Worm (Caenorhabditis elegans) whole organism, L4 larva: ENCODE measurements around the gene K08F9.1.

Experiments
- F49E8.2 ChIP-seq: sonication (generic microtip); optimal IDR thresholded peaks from 2 replicates; lab custom pipeline; 2016; ENCODE audit warnings: missing compliant biosample characterization, mild to moderate bottlenecking, missing genetic modification characterization, borderline replicate concordance
- R02D3.7 ChIP-seq: fragments of 150-350 bp; sonication (generic microtip); optimal IDR thresholded peaks from 3 replicates; lab custom pipeline; 2014; ENCODE audit warnings: missing biosample characterization, missing genetic modification characterization
- Y105C5A.15 ChIP-seq: fragments of 200-800 bp; sonication (Bioruptor generic); IDR thresholded peaks from 2 replicates; pipeline ENCODE4 v1.3.6; 2022; ENCODE audit warnings: missing genetic modification characterization, missing compliant biosample characterization
- Y48G9A.11 ChIP-seq: fragments of 200-800 bp; sonication (Bioruptor generic); IDR thresholded peaks from 2 replicates; pipeline ENCODE4 v1.3.6; 2022; ENCODE audit warnings: missing genetic modification reagents, missing genetic modification characterization, missing compliant biosample characterization
- Y5F2A.4 ChIP-seq: fragments of 200-800 bp; sonication (Bioruptor generic); optimal IDR thresholded peaks from 2 replicates; lab custom pipeline; 2018; ENCODE audit warnings: mild to moderate bottlenecking, missing genetic modification characterization, missing compliant biosample characterization
- Y75B8A.6 ChIP-seq: fragments of 200-800 bp; sonication (Bioruptor generic); IDR thresholded peaks from 2 replicates; pipeline ENCODE4 v1.3.6; 2022; ENCODE audit warnings: missing genetic modification reagents, missing genetic modification characterization, missing compliant biosample characterization
- aha-1 ChIP-seq: fragments of 150-350 bp; peaks from one replicate; lab custom pipeline; 2014; ENCODE audit warnings: missing biosample characterization, missing genetic modification characterization
- aly-2 ChIP-seq: sonication (generic microtip); optimal IDR thresholded peaks from 2 replicates; lab custom pipeline; 2018; ENCODE audit warnings: missing biosample characterization, missing genetic modification characterization
- ama-1 ChIP-seq: fragments of 150-350 bp; optimal IDR thresholded peaks from 2 replicates; lab custom pipeline; 2014; ENCODE audit warnings: inconsistent platforms, mixed read lengths
- arid-1 ChIP-seq: fragments of 200-800 bp; sonication (Bioruptor generic); conservative IDR thresholded peaks from 2 replicates; pipeline ENCODE4 v1.3.6; 2022; ENCODE audit warnings: missing genetic modification reagents, missing genetic modification characterization, missing compliant biosample characterization
- ceh-44 ChIP-seq: fragments of 200-800 bp; sonication (Bioruptor generic); IDR thresholded peaks from 2 replicates; pipeline ENCODE4 v1.3.6; 2022; ENCODE audit warnings: missing genetic modification reagents, missing genetic modification characterization, missing compliant biosample characterization
- cey-2 ChIP-seq: sonication (generic microtip); optimal IDR thresholded peaks from 3 replicates; lab custom pipeline; 2017; ENCODE audit warnings: missing genetic modification characterization, mild to moderate bottlenecking, missing compliant biosample characterization, antibody characterized with exemption, borderline replicate concordance; ENCODE audit not compliant: insufficient read depth
- dmd-6 ChIP-seq: fragments of 200-800 bp; sonication (Bioruptor generic); IDR thresholded peaks from 2 replicates; pipeline ENCODE4 v1.3.6; 2022; ENCODE audit warnings: missing genetic modification reagents, missing genetic modification characterization, missing compliant biosample characterization
- dmd-8 ChIP-seq: fragments of 200-800 bp; sonication (Bioruptor generic); IDR thresholded peaks from 2 replicates; pipeline ENCODE4 v1.3.6; 2022; ENCODE audit warnings: missing genetic modification characterization, missing compliant biosample characterization
- egl-27 ChIP-seq: sonication (generic microtip); optimal IDR thresholded peaks from 3 replicates; lab custom pipeline; 2017; ENCODE audit warnings: missing biosample characterization, missing genetic modification reagents, missing genetic modification characterization
- egl-43 ChIP-seq: fragments of 200-800 bp; sonication (Bioruptor generic); IDR thresholded peaks from 2 replicates; pipeline ENCODE4 v1.3.6; 2022; ENCODE audit warnings: missing genetic modification reagents, missing genetic modification characterization, missing compliant biosample characterization
- hif-1 ChIP-seq, 2 experiments: sonication (generic microtip); optimal IDR thresholded peaks; 2 replicates each; lab custom pipeline; 2016 to 2017; ENCODE audit warnings: missing compliant biosample characterization in 2 of 2, missing genetic modification characterization in 2 of 2, missing genetic modification reagents in 2 of 2, missing genotype in 2 of 2, mild to moderate bottlenecking in 1 of 2
- jun-1 ChIP-seq: fragments of 150-350 bp; optimal IDR thresholded peaks from 2 replicates; lab custom pipeline; 2014; ENCODE audit warnings: missing biosample characterization, missing genetic modification reagents, missing genetic modification characterization
- lim-7 ChIP-seq: fragments of 200-800 bp; sonication (Bioruptor generic); IDR thresholded peaks from 2 replicates; pipeline ENCODE4 v1.3.6; 2022; ENCODE audit warnings: missing genetic modification characterization, missing compliant biosample characterization
- lin-13 ChIP-seq: fragments of 150-350 bp; optimal IDR thresholded peaks from 2 replicates; lab custom pipeline; 2014; ENCODE audit warnings: missing biosample characterization, missing genetic modification reagents, missing genetic modification characterization
- lin-15B ChIP-seq: fragments of 150-350 bp; sonication (generic microtip); optimal IDR thresholded peaks from 3 replicates; lab custom pipeline; 2014; ENCODE audit warnings: missing biosample characterization, missing genetic modification characterization
- lin-38 ChIP-seq: fragments of 200-800 bp; sonication (Bioruptor generic); IDR thresholded peaks from 2 replicates; pipeline ENCODE4 v1.3.6; 2022; ENCODE audit warnings: missing genetic modification reagents, missing genetic modification characterization, missing compliant biosample characterization
- lir-3 ChIP-seq: sonication (generic microtip); optimal IDR thresholded peaks from 2 replicates; lab custom pipeline; 2016; ENCODE audit warnings: mild to moderate bottlenecking, missing genetic modification characterization, missing compliant biosample characterization
- lsy-2 ChIP-seq, 2 experiments: fragments of 150-350 bp in 1 of 2; sonication (generic microtip) in 1 of 2; optimal IDR thresholded peaks; 2 replicates each; lab custom pipeline; 2014 to 2017; ENCODE audit warnings: missing biosample characterization in 2 of 2, missing genetic modification characterization in 2 of 2
- madf-5 ChIP-seq, 2 experiments: fragments of 200-800 bp; sonication (Bioruptor generic); IDR thresholded peaks; 2 replicates each; pipeline ENCODE4 v1.3.6; 2022; ENCODE audit warnings: missing compliant biosample characterization in 2 of 2, missing genetic modification characterization in 2 of 2
- madf-9 ChIP-seq: fragments of 200-800 bp; sonication (Bioruptor generic); conservative IDR thresholded peaks from 2 replicates; pipeline ENCODE4 v1.3.6; 2022; ENCODE audit warnings: missing genetic modification reagents, missing genetic modification characterization, missing compliant biosample characterization
- mdl-1 ChIP-seq, 2 experiments: fragments of 150-350 bp in 1 of 2; sonication (generic microtip) in 1 of 2; optimal IDR thresholded peaks; 2 replicates each; lab custom pipeline; 2014 to 2017; ENCODE audit warnings: missing biosample characterization in 2 of 2, missing genetic modification characterization in 2 of 2
- mdt-29 ChIP-seq: fragments of 200-800 bp; sonication (Bioruptor generic); IDR thresholded peaks from 2 replicates; pipeline ENCODE4 v1.3.6; 2022; ENCODE audit warnings: missing genetic modification reagents, missing genetic modification characterization, missing compliant biosample characterization
- mep-1 ChIP-seq: fragments of 150-350 bp; sonication (generic microtip); optimal IDR thresholded peaks from 3 replicates; lab custom pipeline; 2014; ENCODE audit warnings: missing biosample characterization, missing genetic modification characterization
- mes-2 ChIP-seq: sonication (generic microtip); optimal IDR thresholded peaks from 2 replicates; lab custom pipeline; 2016; ENCODE audit warnings: missing genotype, mild to moderate bottlenecking, missing genetic modification characterization, missing compliant biosample characterization; ENCODE audit not compliant: poor library complexity, severe bottlenecking
- nhr-102 ChIP-seq: sonication (generic microtip); optimal IDR thresholded peaks from 2 replicates; lab custom pipeline; 2016; ENCODE audit warnings: mild to moderate bottlenecking, missing genetic modification characterization, moderate library complexity, missing compliant biosample characterization
- nhr-28 ChIP-seq: fragments of 150-350 bp; optimal IDR thresholded peaks from 2 replicates; lab custom pipeline; 2014; ENCODE audit warnings: missing biosample characterization, missing genetic modification characterization
- rbr-2 ChIP-seq: sonication (generic microtip); optimal IDR thresholded peaks from 2 replicates; lab custom pipeline; 2016; ENCODE audit warnings: missing genotype, missing genetic modification characterization, missing compliant biosample characterization
- sdz-12 ChIP-seq: fragments of 200-800 bp; sonication (Bioruptor generic); optimal IDR thresholded peaks from 2 replicates; lab custom pipeline; 2018; ENCODE audit warnings: mild to moderate bottlenecking, missing genetic modification characterization, missing compliant biosample characterization
- set-16 ChIP-seq: fragments of 200-800 bp; sonication (Bioruptor generic); IDR thresholded peaks from 2 replicates; pipeline ENCODE4 v1.3.6; 2022; ENCODE audit warnings: missing genetic modification reagents, missing genetic modification characterization, missing compliant biosample characterization
- snpc-1.2 ChIP-seq: fragments of 200-800 bp; sonication (Bioruptor generic); IDR thresholded peaks from 2 replicates; pipeline ENCODE4 v1.3.6; 2022; ENCODE audit warnings: missing genetic modification reagents, missing genetic modification characterization, missing compliant biosample characterization
- unc-130 ChIP-seq: sonication (generic microtip); optimal IDR thresholded peaks from 2 replicates; lab custom pipeline; 2016; ENCODE audit warnings: missing genetic modification reagents, missing genetic modification characterization, missing compliant biosample characterization
- vab-7 ChIP-seq: fragments of 200-800 bp; sonication (Bioruptor generic); IDR thresholded peaks from 2 replicates; pipeline ENCODE4 v1.3.6; 2022; ENCODE audit warnings: missing genetic modification reagents, missing genetic modification characterization, missing compliant biosample characterization
- zfp-3 ChIP-seq: fragments of 200-800 bp; sonication (Bioruptor generic); conservative IDR thresholded peaks from 2 replicates; pipeline ENCODE4 v1.3.6; 2022; ENCODE audit warnings: missing genetic modification reagents, missing genetic modification characterization, missing compliant biosample characterization
- ztf-7 ChIP-seq: fragments of 150-350 bp; optimal IDR thresholded peaks from 2 replicates; lab custom pipeline; 2014; ENCODE audit warnings: missing biosample characterization, missing genetic modification characterization

The K08F9.1 gene

DNA sequence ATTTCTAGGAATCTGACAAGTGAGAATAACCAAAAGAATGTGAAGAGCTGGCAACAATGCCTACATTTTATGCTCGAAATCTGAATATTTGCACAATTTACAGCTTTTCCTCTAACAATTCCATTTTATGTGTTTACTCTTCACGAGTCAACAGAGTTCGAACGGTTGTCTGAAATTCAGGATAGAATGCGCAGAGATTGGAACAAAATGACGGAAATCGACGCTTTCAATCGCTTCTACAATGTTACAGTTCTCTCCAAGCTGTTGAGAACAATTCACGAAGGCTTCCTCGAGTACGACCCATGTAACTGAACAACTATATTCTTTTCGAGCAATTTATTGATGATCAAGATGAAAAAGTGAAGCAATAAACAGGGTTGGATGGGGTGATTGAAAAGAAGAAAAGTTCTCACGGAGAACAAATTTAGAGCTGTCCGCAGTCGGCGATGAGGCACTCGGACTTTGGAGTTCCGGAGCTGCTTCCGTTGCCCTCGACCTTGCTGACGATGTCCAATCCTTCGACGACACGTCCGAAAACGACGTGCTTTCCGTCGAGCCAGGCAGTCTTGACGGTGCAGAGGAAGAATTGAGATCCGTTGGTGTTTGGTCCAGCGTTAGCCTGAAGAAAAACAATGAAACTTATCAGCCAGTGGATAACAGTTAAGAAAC is 43.2 kb upstream of the K08F9.1 start, which contains the start of gene Y75B12B.3:
Y75B12B.3 (minus strand) TSS at position 21 of the 669 bp plus-strand sequence.
- TF ChIP-seq madf-9 (no peak), lin-38 (GFP tag; lab: Robert Waterston, UW) (peak; percentile 52), dmd-6 (GFP tag; lab: Robert Waterston, UW) (no peak), jun-1 (tag; lab: Kevin White, UChicago) (no peak), Y75B8A.6 (GFP tag; lab: Robert Waterston, UW) (no peak), ama-1 (lab: Kevin White, UChicago) (peak; percentile 92), vab-7 (GFP tag; lab: Robert Waterston, UW) (peak; percentile 33; the same call in 1 of the 2 replicates), unc-130 (GFP tag; lab: Kevin White, UChicago) (peak; percentile 26), madf-5 (GFP tag; IDR thresholded peaks at IDR 0.05; lab: Robert Waterston, UW) (0 out of 4 replicates have a peak, but pooled peaks of 1 of the 2 experiments have one; percentile 42), mdt-29 (GFP tag; lab: Robert Waterston, UW) (0 out of 2 replicates have a peak, but pooled peaks have one; percentile 42), lin-15B (tag; lab: Kevin White, UChicago) (no peak), ztf-7 (tag; lab: Kevin White, UChicago) (no peak), Y48G9A.11 (GFP tag; lab: Robert Waterston, UW) (peak; percentile 46; the same call in 1 of the 2 replicates), cey-2 (no peak), hif-1 (tag; optimal IDR thresholded peaks at IDR 0.05; lab: Kevin White, UChicago) (no peak), egl-27 (tag; lab: Kevin White, UChicago) (no peak), lsy-2 (tag; optimal IDR thresholded peaks at IDR 0.05; lab: Kevin White, UChicago) (peak in 1 of 2 experiments; percentile 1), aha-1 (tag; lab: Kevin White, UChicago) (peak; percentile 75), dmd-8 (0 out of 2 replicates have a peak, but pooled peaks have one; percentile 4), Y5F2A.4 (GFP tag; lab: Kevin White, UChicago) (no peak), egl-43 (GFP tag; lab: Robert Waterston, UW) (peak; percentile 68), lin-13 (GFP tag; lab: Kevin White, UChicago) (peak; percentile 1), ceh-44 (no peak), aly-2 (tag; lab: Kevin White, UChicago) (peak; percentile 43), arid-1 (GFP tag; lab: Robert Waterston, UW) (peak; percentile 39; the same call in 1 of the 2 replicates), mdl-1 (tag; optimal IDR thresholded peaks at IDR 0.05; lab: Kevin White, UChicago) (no peak), nhr-102 (tag; lab: Kevin White, UChicago) (peak; percentile 2), mep-1 (peak; percentile 11), zfp-3 (GFP tag; lab: Robert Waterston, UW) (no peak), R02D3.7 (tag; lab: Kevin White, UChicago) (no peak), rbr-2 (no peak), lir-3 (tag; lab: Kevin White, UChicago) (no peak), mes-2 (no peak), F49E8.2 (tag; lab: Kevin White, UChicago) (peak; percentile 62), Y105C5A.15 (GFP tag; lab: Robert Waterston, UW) (peak; percentile 2; the same call in 1 of the 2 replicates), lim-7 (GFP tag; lab: Robert Waterston, UW) (0 out of 2 replicates have a peak, but pooled peaks have one; percentile 48), sdz-12 (peak; percentile 13), snpc-1.2 (GFP tag; lab: Robert Waterston, UW) (peak; percentile 70; the same call in 1 of the 2 replicates), set-16 (peak; percentile 65), nhr-28 (tag; lab: Kevin White, UChicago) (no peak)
